Worm (Caenorhabditis elegans) whole organism, L4 larva: ENCODE data around the gene haf-7.

Experiments used
- lin-29 ChIP-seq: fragments of 200-800 bp; sonication (Bioruptor generic); IDR thresholded peaks from 2 replicates; pipeline ENCODE4 v1.3.6; 2022; ENCODE audit warnings: missing genetic modification reagents, missing genetic modification characterization, missing compliant biosample characterization
- lin-39 ChIP-seq: fragments of 150-350 bp; optimal IDR thresholded peaks from 2 replicates; lab custom pipeline; 2014; ENCODE audit warnings: missing biosample characterization, missing genetic modification reagents, missing genetic modification characterization
- nhr-11 ChIP-seq: fragments of 150-350 bp; optimal IDR thresholded peaks from 2 replicates; lab custom pipeline; 2014; ENCODE audit warnings: missing biosample characterization, missing genetic modification characterization
- nhr-237 ChIP-seq: sonication (generic microtip); optimal IDR thresholded peaks from 2 replicates; lab custom pipeline; 2017; ENCODE audit warnings: missing biosample characterization, missing genetic modification characterization
- pqm-1 ChIP-seq: sonication (generic microtip); optimal IDR thresholded peaks from 2 replicates; lab custom pipeline; 2017; ENCODE audit warnings: missing biosample characterization, missing genetic modification characterization
- unc-130 ChIP-seq: sonication (generic microtip); optimal IDR thresholded peaks from 2 replicates; lab custom pipeline; 2016; ENCODE audit warnings: missing genetic modification reagents, missing genetic modification characterization, missing compliant biosample characterization

DNA sequence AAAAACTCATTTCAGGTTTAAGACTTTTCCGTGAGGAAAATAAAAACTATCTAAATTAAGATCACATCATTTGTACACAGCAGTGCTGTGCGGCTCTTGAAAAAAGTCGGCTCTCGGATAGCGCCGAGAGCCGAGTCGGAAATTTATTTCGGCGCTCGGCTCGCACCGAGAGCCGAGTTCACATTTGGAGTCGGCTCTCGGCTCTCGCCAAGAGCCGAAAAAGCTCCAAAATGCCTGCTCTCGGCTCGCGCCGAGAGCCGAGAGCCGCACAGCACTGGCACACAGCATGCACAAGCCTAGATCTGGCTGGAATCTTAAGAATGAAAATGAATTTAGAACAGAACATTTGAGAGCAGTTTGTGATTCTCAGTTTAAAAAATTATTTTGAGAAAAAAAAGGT lies 26.1 kb upstream of the haf-7 start:
- TF ChIP-seq nhr-237 (tag; lab: Kevin White, UChicago) (no peak), pqm-1 (tag; lab: Kevin White, UChicago) (no peak), unc-130 (GFP tag; lab: Kevin White, UChicago) (no peak), lin-39 (no peak), lin-29 (GFP tag; lab: Robert Waterston, UW) (no peak), nhr-11 (tag; lab: Kevin White, UChicago) (no peak)
